Fruit fly (Drosophila melanogaster) ovary, adult (tissue): ENCODE data around the gene Zip71B.

Experiments used
- CG17801 ChIP-seq: fragments of 200-800 bp; optimal IDR thresholded peaks from 2 replicates; lab custom pipeline; 2019; ENCODE audit warnings: missing biosample characterization, mild to moderate bottlenecking, missing genetic modification characterization, moderate library complexity; ENCODE audit not compliant: partially characterized antibody

Zip71B gene

DNA sequence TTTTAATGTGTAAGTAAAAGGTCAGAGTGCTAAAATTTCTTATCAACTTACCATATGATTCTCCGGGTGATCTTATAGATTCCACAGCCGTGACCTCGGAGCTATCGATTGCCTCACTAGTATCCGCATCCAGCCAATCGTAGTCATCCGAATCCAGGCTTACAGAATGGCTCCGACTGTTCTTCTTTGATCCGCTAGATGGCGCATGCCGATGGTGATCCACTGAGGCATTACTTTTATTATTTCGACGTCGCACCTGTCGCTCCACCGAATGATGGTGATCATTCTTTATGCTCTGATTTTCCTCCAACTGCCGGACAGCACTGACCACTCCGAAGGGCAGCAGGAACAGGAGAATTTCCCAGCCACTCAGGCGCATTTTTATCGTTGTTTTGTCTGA lies 19.1 kb downstream of the Zip71B start:
- TF ChIP-seq CG17801 (GFP tag; lab: Kevin White, UChicago) = no peak

DNA sequence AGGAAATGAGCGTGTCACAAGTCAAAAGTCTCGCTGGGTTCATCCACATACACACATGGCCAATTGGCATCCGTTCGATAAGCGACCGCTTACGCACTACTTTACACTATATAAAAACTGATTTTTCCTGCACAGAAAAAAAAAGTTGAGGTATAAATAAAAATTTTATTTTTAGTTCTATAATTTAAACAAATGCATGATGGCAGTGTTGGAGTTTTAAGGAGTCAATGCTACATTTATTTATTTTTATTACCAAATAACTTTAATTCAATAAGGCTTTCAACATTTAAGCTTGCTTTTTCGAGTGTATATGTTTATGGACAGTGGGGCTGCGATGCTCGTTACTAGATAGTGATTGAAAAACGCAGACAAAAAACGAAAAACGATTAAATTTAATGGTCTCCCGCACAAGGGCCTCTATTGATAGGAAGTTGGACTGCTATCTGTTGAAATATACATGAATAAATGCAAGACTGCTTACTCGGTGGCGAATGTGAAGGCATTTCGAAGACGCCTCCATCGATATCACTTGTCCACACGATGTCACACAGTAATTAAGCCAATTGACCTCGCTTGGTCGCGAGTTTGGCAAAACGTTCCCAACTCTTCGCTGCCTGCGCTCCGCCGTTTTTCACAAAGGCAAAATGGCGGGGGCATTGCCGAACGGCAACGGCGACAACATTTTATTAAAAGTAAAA lies 19.7 kb downstream of the Zip71B start:
- no peak for TF ChIP-seq CG17801 (GFP tag; lab: Kevin White, UChicago)

DNA sequence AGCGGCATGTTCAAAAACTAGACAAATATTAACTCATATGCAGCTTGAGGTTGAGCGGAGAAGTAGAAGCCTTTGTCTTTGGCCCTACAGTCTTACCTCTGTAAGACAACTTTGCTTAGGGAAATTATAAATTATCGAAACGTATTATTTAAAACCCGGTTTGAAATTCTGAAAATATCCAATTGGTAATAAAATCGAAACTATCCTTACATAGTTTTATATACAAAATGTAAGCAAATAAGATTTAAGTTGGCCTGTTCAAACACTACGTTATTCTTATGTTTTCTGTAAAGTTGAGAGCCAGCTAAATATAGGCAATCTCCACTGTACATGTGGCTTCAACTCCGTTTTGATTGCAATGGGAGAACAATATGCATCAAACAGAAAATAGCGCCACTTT lies 21.2 kb downstream of the Zip71B start:
- no peak for TF ChIP-seq CG17801 (GFP tag; lab: Kevin White, UChicago)

DNA sequence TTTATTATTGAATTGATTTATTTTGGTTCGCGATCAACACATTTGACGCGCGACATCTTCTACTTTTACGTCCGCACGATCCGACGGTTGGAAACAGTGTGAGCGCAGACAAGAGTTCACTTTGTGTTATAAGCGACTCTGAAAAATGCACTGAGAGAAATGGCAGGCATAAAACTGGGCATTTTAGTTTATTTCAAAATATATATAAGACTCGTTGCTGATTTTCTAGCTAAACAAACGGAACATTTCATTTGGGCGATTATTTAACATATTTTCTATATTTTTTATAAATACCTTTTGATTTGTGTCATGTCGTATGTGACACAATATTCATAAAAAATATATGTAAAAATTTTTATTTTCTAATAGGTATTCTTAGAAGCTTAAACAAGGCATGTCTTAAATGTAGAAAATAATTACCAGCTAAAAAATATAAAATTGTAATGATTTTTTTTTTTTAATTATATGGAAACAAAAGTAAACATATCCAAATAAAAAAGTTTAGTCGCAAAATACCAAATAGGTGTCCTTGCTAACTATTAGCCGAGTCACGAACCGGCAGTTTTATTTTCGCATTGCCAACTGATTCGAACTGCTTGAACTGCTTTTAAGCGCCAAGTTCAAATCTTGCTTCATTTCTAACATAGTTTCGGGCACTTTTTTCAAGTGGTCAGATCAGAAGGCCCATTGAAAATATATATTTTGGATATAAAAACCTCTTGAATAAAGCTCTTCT lies 22.0 kb downstream of the Zip71B start, which contains the start of gene Reck:
Gene Reck (minus strand): TSS at position 106 of the 736 bp plus-strand sequence.
- TF ChIP-seq CG17801 (GFP tag; lab: Kevin White, UChicago) = no peak

DNA sequence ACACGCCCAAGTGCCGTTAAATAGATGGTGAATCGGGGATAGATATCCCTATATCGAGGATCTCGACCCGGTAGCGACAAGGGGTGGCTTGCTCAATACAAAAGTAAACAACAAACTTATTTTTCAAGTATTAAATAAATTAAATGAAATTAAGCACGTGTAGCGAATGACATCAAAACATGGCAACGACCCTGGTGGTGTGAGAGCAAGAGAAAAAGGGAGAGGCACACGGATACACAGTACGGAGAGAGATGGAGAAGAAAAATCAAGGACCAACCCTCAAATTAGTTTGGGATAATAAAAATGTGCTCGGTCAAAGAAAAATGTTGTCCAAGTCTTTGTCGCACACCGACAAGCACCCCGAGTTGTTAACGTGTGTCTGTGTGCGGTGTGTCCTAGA lies 28.9 kb downstream of the Zip71B start:
- no peak for TF ChIP-seq CG17801 (GFP tag; lab: Kevin White, UChicago)

DNA sequence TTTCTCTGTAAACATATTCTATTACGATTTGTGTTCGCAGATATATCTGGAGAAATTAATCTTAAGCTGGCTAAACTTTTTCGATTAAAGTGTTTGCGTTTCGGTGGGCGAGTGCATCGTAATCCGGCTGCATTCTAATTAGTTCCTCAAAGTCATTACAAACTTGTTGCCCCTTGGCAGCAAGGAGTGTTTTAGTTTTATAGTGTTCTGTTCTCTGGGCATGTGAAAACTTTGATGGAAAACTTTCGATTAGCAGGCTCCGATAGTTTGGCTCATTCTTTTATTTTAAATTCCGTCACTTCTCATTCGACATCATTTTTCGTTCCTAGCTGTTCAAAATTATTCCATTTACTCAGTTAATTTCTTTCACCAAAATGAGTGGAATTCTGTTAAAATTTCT lies 31.1 kb downstream of the Zip71B start, which contains the start of gene CG32148:
Gene CG32148 (plus strand): TSS at position 301 of the 400 bp plus-strand sequence.
- no peak for TF ChIP-seq CG17801 (GFP tag; lab: Kevin White, UChicago)

DNA sequence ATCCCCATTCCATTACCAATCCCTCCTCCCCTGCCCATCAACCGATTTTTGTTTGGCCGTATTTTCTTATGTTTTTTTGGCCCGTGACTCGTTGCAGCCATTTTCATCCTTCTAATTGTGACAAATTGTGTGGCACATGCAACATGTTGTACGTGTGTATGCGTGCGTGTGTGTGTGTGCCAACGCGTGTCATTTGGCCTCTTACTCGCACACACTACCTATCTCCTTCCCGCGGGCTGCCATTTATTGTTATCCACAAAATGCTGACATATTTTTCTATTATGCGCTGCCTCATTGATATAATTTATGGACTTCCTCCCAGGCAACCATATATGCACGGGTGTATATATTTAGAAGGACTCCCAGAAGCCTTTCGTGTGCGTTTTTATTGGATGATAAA lies 39.7 kb downstream of the Zip71B start:
- no peak for TF ChIP-seq CG17801 (GFP tag; lab: Kevin White, UChicago)

DNA sequence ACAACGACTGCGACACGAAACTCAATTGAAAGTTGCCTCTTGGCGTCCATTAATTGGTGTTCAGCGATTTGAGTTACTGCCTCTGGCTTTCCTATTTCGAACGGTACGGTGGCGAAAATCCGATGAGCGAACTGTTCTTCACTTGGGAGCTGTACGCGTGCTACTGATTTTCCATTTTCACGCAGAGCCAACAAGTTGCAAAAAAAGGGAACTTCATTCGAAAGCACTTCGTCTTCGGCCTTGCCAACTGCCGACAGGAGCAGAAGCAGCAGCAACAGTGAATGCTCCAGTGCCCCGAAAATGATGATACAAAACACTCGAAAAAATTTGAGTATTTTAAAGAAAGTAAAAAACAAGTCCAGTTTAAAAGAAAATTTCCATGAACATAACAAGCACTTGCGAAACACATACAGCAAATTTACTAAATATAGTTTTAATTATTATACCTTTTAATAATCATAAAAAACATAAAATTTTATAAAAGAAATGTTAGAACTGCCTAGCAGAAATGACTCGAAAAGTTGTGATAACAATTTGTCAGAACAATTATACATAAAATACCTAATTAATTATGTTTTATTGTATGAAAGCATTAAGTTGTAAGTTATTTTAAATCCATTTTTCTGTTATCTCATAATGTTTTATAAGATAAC lies 42.1 kb downstream of the Zip71B start:
- TF ChIP-seq CG17801 (GFP tag; lab: Kevin White, UChicago) = no peak

DNA sequence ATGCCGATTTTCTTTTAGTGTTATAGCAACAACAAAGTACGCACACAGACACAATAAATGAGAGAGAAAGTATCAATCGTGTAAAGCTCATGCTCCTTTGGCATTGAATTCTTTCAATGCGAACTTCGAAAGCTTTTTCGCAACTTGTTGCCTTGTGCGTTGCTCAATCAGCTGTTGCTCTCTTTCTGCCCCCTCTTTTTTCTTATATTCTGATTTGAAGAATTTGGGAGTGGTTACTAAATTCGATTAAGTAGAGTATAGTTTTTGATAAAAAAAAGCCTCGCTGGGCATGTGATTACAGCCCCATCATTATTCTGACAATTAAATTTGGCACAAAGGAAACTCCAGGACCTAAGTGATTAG lies 42.6 kb downstream of the Zip71B start:
- no peak for TF ChIP-seq CG17801 (GFP tag; lab: Kevin White, UChicago)

DNA sequence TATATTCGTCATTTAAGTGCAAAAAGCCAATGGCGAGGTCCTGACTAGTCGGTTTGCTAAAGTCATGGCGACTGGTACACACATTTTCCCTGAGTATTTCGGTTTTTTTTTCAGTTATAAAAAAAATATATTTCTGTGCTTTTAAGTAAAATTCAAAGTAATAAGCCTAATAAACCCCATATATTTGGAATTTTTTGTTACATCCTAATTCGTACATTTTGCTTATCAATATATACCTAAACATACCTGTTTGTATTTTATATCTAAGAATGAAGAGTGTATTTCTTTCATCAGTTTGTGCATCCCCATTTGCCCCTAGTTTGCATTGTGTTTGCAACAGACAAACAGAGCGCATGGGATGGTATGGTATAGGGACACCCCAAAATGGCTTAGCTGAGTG lies 43.5 kb downstream of the Zip71B start:
- TF ChIP-seq CG17801 (GFP tag; lab: Kevin White, UChicago) = no peak

DNA sequence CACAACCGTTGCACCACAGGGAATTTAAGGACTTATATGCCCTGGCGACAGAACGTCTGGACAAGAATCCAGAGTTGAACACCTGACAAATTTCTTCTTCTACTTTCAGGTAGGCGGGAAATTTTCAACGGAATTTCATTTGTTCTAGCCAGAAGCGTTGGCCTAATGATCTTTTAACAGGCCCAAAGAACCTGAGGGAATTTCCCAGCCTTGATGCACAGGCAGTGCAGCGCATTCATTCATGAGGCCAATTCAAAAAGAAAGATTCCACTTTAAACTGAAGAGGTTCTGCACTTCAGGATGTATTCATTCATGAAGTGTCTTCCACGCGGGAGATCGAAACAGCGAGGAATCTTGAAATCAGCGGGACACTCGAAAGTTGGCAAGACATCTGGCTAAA lies 47.4 kb downstream of the Zip71B start:
- TF ChIP-seq CG17801 (GFP tag; lab: Kevin White, UChicago) = no peak

DNA sequence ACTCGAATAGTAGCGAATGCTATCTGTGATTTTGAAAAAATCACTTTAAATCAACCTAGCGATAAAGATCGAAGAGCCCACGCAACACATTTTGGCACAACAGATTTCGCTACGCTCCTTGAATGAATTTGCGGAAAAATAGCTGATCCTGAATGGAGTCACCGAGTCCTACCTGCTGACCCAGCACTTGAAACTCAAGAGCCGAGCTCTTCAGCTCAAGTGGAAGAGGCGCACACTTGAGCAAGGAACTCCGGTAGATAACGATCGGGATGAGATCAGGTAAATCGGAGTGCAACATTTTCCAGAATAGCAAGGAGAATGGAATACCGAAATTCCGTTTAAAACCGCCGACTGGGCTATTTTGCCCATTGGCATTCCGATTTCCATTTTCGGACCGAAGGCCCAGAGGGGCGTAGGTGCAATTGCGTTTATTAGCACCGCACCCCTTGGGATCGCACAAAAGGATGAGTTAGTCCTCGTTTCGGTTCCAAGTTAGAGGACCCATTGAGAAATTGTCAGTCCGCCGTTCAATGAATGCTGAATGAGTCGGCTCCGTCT lies 48.3 kb downstream of the Zip71B start:
- no peak for TF ChIP-seq CG17801 (GFP tag; lab: Kevin White, UChicago)

DNA sequence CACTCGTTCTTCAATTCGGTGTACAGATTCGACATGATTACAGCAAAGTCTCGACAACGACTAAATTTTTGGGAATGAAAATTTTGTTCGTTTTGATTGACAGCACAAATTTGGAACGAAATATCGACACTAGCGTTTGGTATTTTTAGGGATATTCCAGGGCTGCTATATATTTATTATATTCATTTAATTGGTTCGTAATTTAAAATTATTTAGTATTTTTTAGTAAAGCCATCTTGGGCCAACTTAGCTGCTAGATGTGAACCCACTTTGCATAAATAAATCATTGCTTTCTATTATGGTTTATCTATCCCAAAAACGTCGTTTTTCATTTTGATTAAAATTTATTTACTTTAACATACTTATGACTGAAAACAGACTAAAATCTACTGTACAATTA lies 50.4 kb downstream of the Zip71B start, which contains the start of gene Rpn12R:
Gene Rpn12R (minus strand): TSS at position 101 of the 400 bp plus-strand sequence.
- TF ChIP-seq CG17801 (GFP tag; lab: Kevin White, UChicago) = no peak

DNA sequence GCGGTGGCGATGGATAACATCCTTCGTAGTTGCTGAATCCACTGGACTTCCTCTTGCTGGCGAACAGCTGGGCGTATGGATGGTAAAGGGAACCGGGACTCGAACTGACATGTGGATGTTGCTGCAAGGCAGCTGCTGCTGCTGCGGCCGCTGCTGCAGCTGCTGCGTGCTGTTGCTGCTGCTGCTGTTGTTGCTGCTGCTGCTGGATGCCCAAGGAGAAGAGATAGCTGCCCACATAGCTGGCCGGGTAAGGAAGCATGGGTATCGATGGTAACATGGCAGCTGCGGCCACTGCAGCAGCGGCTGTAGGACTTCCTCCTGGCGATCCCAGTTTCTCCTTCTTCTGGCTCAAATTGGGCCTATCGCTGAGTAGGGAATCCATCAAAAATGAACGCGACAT lies 51.4 kb downstream of the Zip71B start:
- no peak for TF ChIP-seq CG17801 (GFP tag; lab: Kevin White, UChicago)

DNA sequence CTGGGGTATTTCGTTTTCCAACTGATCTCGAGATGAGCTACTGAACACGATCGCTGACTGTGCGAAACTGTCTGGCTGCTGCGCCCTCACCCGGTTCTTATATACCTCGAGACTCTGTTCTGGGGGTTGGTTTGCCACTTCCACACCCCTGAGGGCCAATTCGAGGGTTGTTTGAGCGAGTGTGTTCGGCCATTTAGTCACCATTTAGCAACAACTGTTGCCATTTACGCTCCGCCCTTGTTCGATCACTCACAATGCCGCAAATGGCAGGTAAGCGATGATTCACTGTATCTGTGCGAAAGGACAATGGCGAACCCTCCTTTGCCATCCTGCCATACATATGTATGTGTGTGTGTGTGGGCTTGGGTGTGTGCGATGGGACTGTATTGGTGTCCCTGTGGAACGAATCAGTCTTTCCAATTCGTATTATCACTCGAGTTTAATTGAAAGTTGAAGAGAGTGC lies 51.8 kb downstream of the Zip71B start, which contains the start of gene ind:
Gene ind (minus strand): TSS at position 51 of the 463 bp plus-strand sequence.
- no peak for TF ChIP-seq CG17801 (GFP tag; lab: Kevin White, UChicago)
